Fruit fly (Drosophila melanogaster) whole organism, adult: ENCODE measurements around the gene CG32795.

Experiments
- CG11617 ChIP-seq: fragments of 200-800 bp; sonication (Bioruptor generic); optimal IDR thresholded peaks from 2 replicates; lab custom pipeline; 2017; ENCODE audit warnings: mild to moderate bottlenecking, missing biosample characterization, missing genetic modification reagents, missing genetic modification characterization
- CG12768 ChIP-seq: fragments of 200-800 bp; sonication (Bioruptor generic); optimal IDR thresholded peaks from 2 replicates; lab custom pipeline; 2017; ENCODE audit warnings: missing biosample characterization, missing genetic modification characterization, mild to moderate bottlenecking, moderate library complexity, missing genetic modification reagents
- CG14711 ChIP-seq: fragments of 200-800 bp; sonication (Bioruptor generic); optimal IDR thresholded peaks from 2 replicates; lab custom pipeline; 2018; ENCODE audit warnings: missing biosample characterization, mild to moderate bottlenecking, missing genetic modification characterization, moderate library complexity
- CG1620 ChIP-seq: fragments of 200-800 bp; sonication (Bioruptor generic); optimal IDR thresholded peaks from 2 replicates; lab custom pipeline; 2016; ENCODE audit warnings: missing biosample characterization, missing genetic modification characterization
- CG33017 ChIP-seq: fragments of 200-800 bp; sonication (Bioruptor generic); optimal IDR thresholded peaks from 2 replicates; lab custom pipeline; 2018; ENCODE audit warnings: missing biosample characterization, mild to moderate bottlenecking, missing genetic modification characterization, moderate library complexity
- CG5204 ChIP-seq: fragments of 200-800 bp; sonication (Bioruptor generic); optimal IDR thresholded peaks from 2 replicates; lab custom pipeline; 2016; ENCODE audit warnings: missing biosample characterization, missing genetic modification characterization
- CG7045 ChIP-seq: fragments of 200-800 bp; sonication (Bioruptor generic); optimal IDR thresholded peaks from 2 replicates; lab custom pipeline; 2017; ENCODE audit warnings: missing biosample characterization, mild to moderate bottlenecking, missing genetic modification characterization
- CG7101 ChIP-seq: fragments of 200-800 bp; sonication (Bioruptor generic); optimal IDR thresholded peaks from 2 replicates; lab custom pipeline; 2018; ENCODE audit warnings: missing biosample characterization, mild to moderate bottlenecking, missing genetic modification characterization, moderate library complexity
- Clk ChIP-seq: fragments of 200-800 bp; sonication (Bioruptor generic); optimal IDR thresholded peaks from 2 replicates; lab custom pipeline; 2017; ENCODE audit warnings: missing biosample characterization, missing genetic modification characterization
- Crg-1 ChIP-seq: fragments of 200-800 bp; sonication (Bioruptor generic); optimal IDR thresholded peaks from 2 replicates; lab custom pipeline; 2016; ENCODE audit warnings: missing biosample characterization, missing genetic modification characterization
- Hr96 ChIP-seq: fragments of 200-800 bp; sonication (Bioruptor generic); optimal IDR thresholded peaks from 2 replicates; lab custom pipeline; 2016; ENCODE audit warnings: missing biosample characterization, missing genetic modification characterization
- Mnt ChIP-seq: fragments of 200-800 bp; sonication (Bioruptor generic); optimal IDR thresholded peaks from 2 replicates; lab custom pipeline; 2016; ENCODE audit warnings: missing biosample characterization, mild to moderate bottlenecking, missing genetic modification characterization
- bab1 ChIP-seq: fragments of 200-800 bp; sonication (Bioruptor generic); optimal IDR thresholded peaks from 3 replicates; lab custom pipeline; 2019; ENCODE audit warnings: missing biosample characterization, mild to moderate bottlenecking, missing genetic modification characterization, moderate library complexity
- cic ChIP-seq: fragments of 200-800 bp; sonication (Bioruptor generic); optimal IDR thresholded peaks from 2 replicates; lab custom pipeline; 2017; ENCODE audit warnings: missing biosample characterization, mild to moderate bottlenecking, missing genetic modification characterization, moderate library complexity
- cnc ChIP-seq, 2 experiments: fragments of >200 bp; optimal IDR thresholded peaks; 2 replicates each; lab custom pipeline; 2017
- kay ChIP-seq: fragments of 200-800 bp; sonication (Bioruptor generic); peaks from one replicate; lab custom pipeline; 2016; ENCODE audit warnings: missing biosample characterization, missing genetic modification characterization, borderline replicate concordance
- ovo ChIP-seq: fragments of 200-800 bp; sonication (Bioruptor generic); optimal IDR thresholded peaks from 2 replicates; lab custom pipeline; 2016; ENCODE audit warnings: missing biosample characterization, missing genetic modification characterization
- pad ChIP-seq: fragments of 200-800 bp; sonication (Bioruptor generic); optimal IDR thresholded peaks from 3 replicates; lab custom pipeline; 2017; ENCODE audit warnings: missing biosample characterization, missing genetic modification characterization, mild to moderate bottlenecking, moderate library complexity, missing genetic modification reagents
- tj ChIP-seq: fragments of 200-800 bp; sonication (Bioruptor generic); optimal IDR thresholded peaks from 3 replicates; lab custom pipeline; 2017; ENCODE audit warnings: missing biosample characterization, mild to moderate bottlenecking, missing genetic modification characterization, moderate library complexity
- toe ChIP-seq: fragments of 200-800 bp; sonication (Bioruptor generic); optimal IDR thresholded peaks from 2 replicates; lab custom pipeline; 2016; ENCODE audit warnings: missing biosample characterization, missing genetic modification characterization

CG32795 gene

dm6 chrX:2761198-2761597 lies 29.2 kb downstream of the CG32795 start:
- TF ChIP-seq tj (GFP tag; lab: Kevin White, UChicago) (no peak), Hr96 (GFP tag; lab: Kevin White, UChicago) (no peak), CG33017 (tag; lab: Kevin White, UChicago) (no peak), CG12768 (GFP tag; lab: Kevin White, UChicago) (no peak), pad (GFP tag; lab: Kevin White, UChicago) (no peak), CG7045 (GFP tag; lab: Kevin White, UChicago) (no peak), CG14711 (tag; lab: Kevin White, UChicago) (no peak), Crg-1 (GFP tag; lab: Kevin White, UChicago) (no peak), CG1620 (GFP tag; lab: Kevin White, UChicago) (no peak), bab1 (GFP tag; lab: Kevin White, UChicago) (no peak), cic (no peak), toe (no peak), CG7101 (tag; lab: Kevin White, UChicago) (no peak), cnc (optimal IDR thresholded peaks at IDR 0.05; lab: Kevin White, UChicago) (no peak), CG11617 (no peak), Mnt (GFP tag; lab: Kevin White, UChicago) (no peak), CG5204 (GFP tag; lab: Kevin White, UChicago) (no peak), ovo (no peak), Clk (GFP tag; lab: Kevin White, UChicago) (no peak)

DNA sequence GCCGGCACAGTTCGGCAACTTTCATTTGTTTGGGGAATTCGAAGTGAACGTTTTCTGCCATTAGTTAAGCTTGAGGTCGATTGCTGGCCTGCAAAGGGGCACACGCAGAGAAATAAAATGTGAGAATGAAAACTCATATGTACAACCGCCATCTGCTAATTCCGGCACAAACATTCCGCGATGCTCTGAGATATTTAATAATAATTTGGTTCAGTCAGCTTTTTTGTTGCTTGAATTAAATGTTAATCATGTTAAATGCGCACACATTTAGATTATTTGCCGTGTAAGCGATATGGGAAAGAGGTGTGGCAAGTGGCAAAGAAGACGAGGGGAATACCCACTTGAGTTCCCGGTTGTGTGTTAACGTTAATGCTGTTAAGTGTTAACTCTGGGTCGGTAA lies 33.0 kb downstream of the CG32795 start:
- TF ChIP-seq Clk (GFP tag; lab: Kevin White, UChicago) (no peak), CG12768 (GFP tag; lab: Kevin White, UChicago) (no peak), CG1620 (GFP tag; lab: Kevin White, UChicago) (no peak), CG11617 (no peak), CG7045 (GFP tag; lab: Kevin White, UChicago) (no peak), ovo (no peak), bab1 (GFP tag; lab: Kevin White, UChicago) (no peak), CG14711 (tag; lab: Kevin White, UChicago) (no peak), CG7101 (tag; lab: Kevin White, UChicago) (no peak), Hr96 (GFP tag; lab: Kevin White, UChicago) (no peak), toe (no peak), Mnt (GFP tag; lab: Kevin White, UChicago) (no peak), cnc (optimal IDR thresholded peaks at IDR 0.05; lab: Kevin White, UChicago) (no peak), pad (GFP tag; lab: Kevin White, UChicago) (no peak), CG33017 (tag; lab: Kevin White, UChicago) (no peak), tj (GFP tag; lab: Kevin White, UChicago) (no peak), kay (GFP tag; lab: Kevin White, UChicago) (no peak)

DNA sequence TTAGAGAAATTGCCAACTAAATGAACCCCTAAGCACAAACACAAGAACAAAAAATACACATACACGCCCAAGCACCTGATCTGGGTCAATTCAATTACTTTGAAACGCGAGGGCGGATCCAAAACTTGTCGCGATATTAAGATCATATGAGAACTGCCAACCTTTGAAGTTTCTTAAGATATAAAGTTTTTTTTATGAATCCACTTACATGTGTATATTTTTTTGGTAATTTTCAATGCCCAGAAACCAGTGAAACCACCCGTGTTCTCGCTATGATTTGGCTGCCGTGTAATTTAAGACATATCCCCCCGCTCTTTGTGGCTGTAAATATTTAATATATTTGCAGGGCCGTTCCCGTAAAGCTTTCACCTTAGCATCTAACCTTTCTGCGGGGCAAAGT lies 40.7 kb downstream of the CG32795 start:
- TF ChIP-seq Hr96 (GFP tag; lab: Kevin White, UChicago) (no peak), bab1 (GFP tag; lab: Kevin White, UChicago) (no peak), CG1620 (GFP tag; lab: Kevin White, UChicago) (no peak), Mnt (GFP tag; lab: Kevin White, UChicago) (no peak), CG33017 (tag; lab: Kevin White, UChicago) (no peak), CG11617 (no peak), Clk (GFP tag; lab: Kevin White, UChicago) (no peak), CG5204 (GFP tag; lab: Kevin White, UChicago) (no peak), CG7045 (GFP tag; lab: Kevin White, UChicago) (no peak)

- TF ChIP-seq tj (GFP tag; lab: Kevin White, UChicago) (peak; percentile 67), Mnt (GFP tag; lab: Kevin White, UChicago) (peak; percentile 85), CG14711 (tag; lab: Kevin White, UChicago) (peak; percentile 93), cnc (optimal IDR thresholded peaks at IDR 0.05; lab: Kevin White, UChicago) (no peak), pad (GFP tag; lab: Kevin White, UChicago) (peak; percentile 82), CG7101 (tag; lab: Kevin White, UChicago) (peak; percentile 97), Crg-1 (GFP tag; lab: Kevin White, UChicago) (peak; percentile 80), bab1 (GFP tag; lab: Kevin White, UChicago) (peak; percentile 57), CG33017 (tag; lab: Kevin White, UChicago) (peak; percentile 95), CG12768 (GFP tag; lab: Kevin White, UChicago) (peak; percentile 88), CG1620 (GFP tag; lab: Kevin White, UChicago) (peak; percentile 47), Hr96 (GFP tag; lab: Kevin White, UChicago) (peak; percentile 84), ovo (peak; percentile 17), kay (GFP tag; lab: Kevin White, UChicago) (peak; percentile 90), cic (peak; percentile 81), CG5204 (GFP tag; lab: Kevin White, UChicago) (peak; percentile 75), CG7045 (GFP tag; lab: Kevin White, UChicago) (peak; percentile 90), toe (peak; percentile 56), CG11617 (peak; percentile 91), Clk (GFP tag; lab: Kevin White, UChicago) (peak; percentile 77)
Measured at dm6 chrX:2744042-2744441, 46.3 kb downstream of the CG32795 start, which contains the start of gene Syx4. Gene Syx4 (minus strand): TSS chrX:2744076.

DNA sequence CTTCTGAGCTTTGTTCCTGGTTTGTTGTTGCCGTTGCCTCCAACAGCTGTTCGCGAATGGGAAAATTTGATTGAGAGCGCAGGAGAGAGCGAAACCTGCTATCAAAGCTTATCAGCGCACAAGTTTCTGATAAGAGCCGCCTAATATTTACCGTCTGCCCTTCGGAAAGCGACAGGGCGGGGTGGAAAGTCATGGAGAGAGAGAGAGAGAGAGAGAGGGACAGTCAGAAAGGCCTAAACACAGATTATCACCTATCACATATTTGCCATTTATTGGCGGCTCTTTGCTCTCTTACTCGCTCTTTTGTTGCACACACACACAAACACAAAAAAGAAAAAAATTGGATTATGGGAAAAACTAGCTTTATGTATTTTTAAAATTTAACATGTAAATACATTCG lies 46.8 kb downstream of the CG32795 start:
- TF ChIP-seq pad (GFP tag; lab: Kevin White, UChicago) = no peak
- TF ChIP-seq kay (GFP tag; lab: Kevin White, UChicago) = no peak
- no peak for TF ChIP-seq ovo
- no peak for TF ChIP-seq bab1 (GFP tag; lab: Kevin White, UChicago)
- no peak for TF ChIP-seq CG1620 (GFP tag; lab: Kevin White, UChicago)
- TF ChIP-seq tj (GFP tag; lab: Kevin White, UChicago) = no peak
- TF ChIP-seq Hr96 (GFP tag; lab: Kevin White, UChicago) = no peak
- no peak for TF ChIP-seq toe
- TF ChIP-seq CG33017 (tag; lab: Kevin White, UChicago) = no peak
- TF ChIP-seq CG5204 (GFP tag; lab: Kevin White, UChicago) = no peak
- TF ChIP-seq CG7101 (tag; lab: Kevin White, UChicago) = no peak
- no peak for TF ChIP-seq CG7045 (GFP tag; lab: Kevin White, UChicago)
- no peak for TF ChIP-seq CG14711 (tag; lab: Kevin White, UChicago)
- no peak for TF ChIP-seq Clk (GFP tag; lab: Kevin White, UChicago)
- no peak for TF ChIP-seq cic
